Fruit fly (Drosophila melanogaster) whole organism, wandering third instar larva: ENCODE measurements around the gene CG2278.

Experiments
- Abd-B ChIP-seq: fragments of >200 bp; optimal IDR thresholded peaks from 2 replicates; lab custom pipeline; 2017; ENCODE audit warnings: missing biosample characterization, missing genetic modification characterization
- dmrt93B ChIP-seq: fragments of 200-800 bp; sonication (Bioruptor generic); optimal IDR thresholded peaks from 2 replicates; lab custom pipeline; 2018; ENCODE audit warnings: missing biosample characterization, mild to moderate bottlenecking, missing genetic modification characterization
- lola ChIP-seq: fragments of >200 bp; optimal IDR thresholded peaks from 2 replicates; lab custom pipeline; 2017; ENCODE audit warnings: missing biosample characterization, missing genetic modification characterization

DNA sequence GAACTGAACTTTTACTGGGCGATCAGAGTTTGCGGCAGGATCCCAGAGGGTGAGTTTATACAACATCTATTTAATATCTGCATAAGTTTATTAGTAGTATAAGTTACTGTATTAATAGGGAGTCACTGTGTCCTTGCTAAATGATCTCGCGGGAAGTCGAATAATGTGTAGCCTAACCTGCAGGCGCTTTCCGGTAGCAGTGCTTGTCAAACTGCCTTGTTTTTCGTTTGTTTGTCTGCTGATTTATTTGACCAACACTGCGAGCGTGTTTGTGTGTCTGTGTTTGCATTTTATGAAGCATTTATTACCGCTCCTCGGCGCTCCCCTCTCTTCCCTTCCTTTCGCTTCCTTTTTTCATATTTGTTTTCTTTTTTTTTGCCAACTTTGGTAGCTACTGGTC lies 40.6 kb upstream of the CG2278 start:
- TF ChIP-seq dmrt93B (GFP tag; lab: Kevin White, UChicago) (no peak), Abd-B (GFP tag; lab: Kevin White, UChicago) (no peak), lola (GFP tag; lab: Kevin White, UChicago) (no peak)
